Fruit fly (Drosophila melanogaster) whole organism, embryonic: Measurements from ENCODE around the gene Scox.

Experiments
- CG1024 ChIP-seq: fragments of 200-800 bp; sonication (Bioruptor generic); IDR thresholded peaks from 2 replicates; pipeline ENCODE4 v1.3.6; 2022; ENCODE audit warnings: missing biosample characterization, missing genetic modification characterization
- CG10267 ChIP-seq: fragments of 200-800 bp; sonication (Bioruptor generic); optimal IDR thresholded peaks from 2 replicates; lab custom pipeline; 2018; ENCODE audit warnings: missing biosample characterization, mild to moderate bottlenecking, missing genetic modification characterization, moderate library complexity
- CG11247 ChIP-seq: fragments of 200-800 bp; sonication (Bioruptor generic); IDR thresholded peaks from 2 replicates; pipeline ENCODE4 v1.3.6; 2022; ENCODE audit warnings: missing biosample characterization, missing genetic modification characterization
- CG11723 ChIP-seq: fragments of 200-800 bp; sonication (Bioruptor generic); optimal IDR thresholded peaks from 2 replicates; lab custom pipeline; 2017; ENCODE audit warnings: missing biosample characterization, mild to moderate bottlenecking, missing genetic modification characterization
- CG12299 ChIP-seq: fragments of 200-800 bp; sonication (Bioruptor generic); optimal IDR thresholded peaks from 2 replicates; lab custom pipeline; 2018; ENCODE audit warnings: missing biosample characterization, mild to moderate bottlenecking, missing genetic modification characterization
- CG12391 ChIP-seq: fragments of 200-800 bp; sonication (Bioruptor generic); optimal IDR thresholded peaks from 3 replicates; lab custom pipeline; 2018; ENCODE audit warnings: missing biosample characterization, mild to moderate bottlenecking, missing genetic modification characterization, moderate library complexity
- CG12744 ChIP-seq: fragments of 200-800 bp; sonication (Bioruptor generic); optimal IDR thresholded peaks from 2 replicates; lab custom pipeline; 2016; ENCODE audit warnings: missing biosample characterization, missing genetic modification characterization
- CG12769 ChIP-seq: fragments of 200-800 bp; sonication (Bioruptor generic); optimal IDR thresholded peaks from 2 replicates; lab custom pipeline; 2019; ENCODE audit warnings: missing biosample characterization, mild to moderate bottlenecking, missing genetic modification characterization, moderate library complexity
- CG13775 ChIP-seq: fragments of 200-800 bp; sonication (Bioruptor generic); optimal IDR thresholded peaks from 3 replicates; lab custom pipeline; 2017; ENCODE audit warnings: missing biosample characterization, mild to moderate bottlenecking, missing genetic modification characterization
- CG15514 ChIP-seq: fragments of 200-800 bp; sonication (Bioruptor generic); optimal IDR thresholded peaks from 3 replicates; lab custom pipeline; 2017; ENCODE audit warnings: missing biosample characterization, missing genetic modification characterization, mild to moderate bottlenecking, moderate library complexity, missing genetic modification reagents
- CG1647 ChIP-seq: fragments of 200-800 bp; sonication (Bioruptor generic); optimal IDR thresholded peaks from 3 replicates; lab custom pipeline; 2016; ENCODE audit warnings: missing biosample characterization, missing genetic modification characterization
- CG31441 ChIP-seq: fragments of 200-800 bp; sonication (Bioruptor generic); IDR thresholded peaks from 2 replicates; pipeline ENCODE4 v1.3.6; 2022; ENCODE audit warnings: missing biosample characterization, missing genetic modification characterization
- CG34224 ChIP-seq: fragments of 200-800 bp; sonication (Bioruptor generic); IDR thresholded peaks from 3 replicates; pipeline ENCODE4 v1.3.6; 2022; ENCODE audit warnings: missing biosample characterization, missing genetic modification characterization; ENCODE audit not compliant: partially characterized antibody
- CG4820 ChIP-seq: fragments of 200-800 bp; sonication (Bioruptor generic); optimal IDR thresholded peaks from 3 replicates; lab custom pipeline; 2016; ENCODE audit warnings: missing biosample characterization, missing genetic modification characterization
- CG9215 ChIP-seq: fragments of 200-800 bp; sonication (Bioruptor generic); IDR thresholded peaks from 2 replicates; pipeline ENCODE4 v1.3.6; 2022; ENCODE audit warnings: missing biosample characterization, missing genetic modification characterization
- CG9876 ChIP-seq: fragments of 200-800 bp; sonication (Bioruptor generic); optimal IDR thresholded peaks from 2 replicates; lab custom pipeline; 2016; ENCODE audit warnings: missing biosample characterization, missing genetic modification characterization
- CTCF ChIP-seq: fragments of 200-800 bp; sonication (Bioruptor generic); optimal IDR thresholded peaks from 2 replicates; lab custom pipeline; 2017; ENCODE audit warnings: missing biosample characterization, mild to moderate bottlenecking, missing genetic modification characterization, moderate library complexity
- D19A ChIP-seq: fragments of 200-800 bp; optimal IDR thresholded peaks from 3 replicates; lab custom pipeline; 2019; ENCODE audit warnings: missing biosample characterization, mild to moderate bottlenecking, missing genetic modification characterization, moderate library complexity
- Dad ChIP-seq: fragments of 200-800 bp; sonication (Bioruptor generic); optimal IDR thresholded peaks from 3 replicates; lab custom pipeline; 2016; ENCODE audit warnings: missing biosample characterization, missing genetic modification characterization
- Dp ChIP-seq: fragments of 200-800 bp; sonication (Bioruptor generic); optimal IDR thresholded peaks from 2 replicates; lab custom pipeline; 2018; ENCODE audit warnings: missing biosample characterization, mild to moderate bottlenecking, missing genetic modification characterization, moderate library complexity
- Kr ChIP-seq: fragments of 200-800 bp; sonication (Bioruptor generic); optimal IDR thresholded peaks from 2 replicates; lab custom pipeline; 2017; ENCODE audit warnings: missing biosample characterization, mild to moderate bottlenecking, missing genetic modification characterization
- MBD-R2 ChIP-seq: fragments of 200-800 bp; sonication (Bioruptor generic); IDR thresholded peaks from 2 replicates; pipeline ENCODE4 v1.3.6; 2022; ENCODE audit warnings: missing biosample characterization, missing genetic modification characterization
- Myb ChIP-seq: fragments of 200-800 bp; sonication (Bioruptor generic); optimal IDR thresholded peaks from 2 replicates; lab custom pipeline; 2016; ENCODE audit warnings: missing biosample characterization, missing genetic modification characterization
- Poxn ChIP-seq: fragments of 200-800 bp; sonication (Bioruptor generic); IDR thresholded peaks from 2 replicates; pipeline ENCODE4 v1.3.6; 2022; ENCODE audit warnings: missing biosample characterization, missing genetic modification characterization
- Stat92E ChIP-seq, 3 experiments: fragments of >200 bp in 2 of 3; fragments of 200-800 bp in 1 of 3; sonication (Bioruptor generic) in 1 of 3; optimal IDR thresholded peaks; 2 replicates each; lab custom pipeline; 2017 to 2019; ENCODE audit warnings: missing biosample characterization in 3 of 3, missing genetic modification characterization in 3 of 3, mild to moderate bottlenecking in 1 of 3, moderate library complexity in 1 of 3
- Xbp1 ChIP-seq: fragments of 200-800 bp; sonication (Bioruptor generic); optimal IDR thresholded peaks from 3 replicates; lab custom pipeline; 2016; ENCODE audit warnings: missing biosample characterization, mild to moderate bottlenecking, missing genetic modification characterization
- Xrp1 ChIP-seq: fragments of 200-800 bp; sonication (Bioruptor generic); IDR thresholded peaks from 2 replicates; pipeline ENCODE4 v1.3.6; 2022; ENCODE audit warnings: missing biosample characterization, missing genetic modification characterization
- ase ChIP-seq: fragments of 200-800 bp; sonication (Bioruptor generic); IDR thresholded peaks from 3 replicates; pipeline ENCODE4 v1.3.6; 2022; ENCODE audit warnings: missing biosample characterization, missing genetic modification characterization
- cad ChIP-seq: fragments of >200 bp; optimal IDR thresholded peaks from 2 replicates; lab custom pipeline; 2017; ENCODE audit warnings: missing biosample characterization, missing genetic modification characterization
- cas ChIP-seq: fragments of 200-800 bp; sonication (Bioruptor generic); IDR thresholded peaks from 2 replicates; pipeline ENCODE4 v1.3.6; 2022; ENCODE audit warnings: missing biosample characterization, missing genetic modification characterization
- caup ChIP-seq: fragments of 200-800 bp; sonication (Bioruptor generic); optimal IDR thresholded peaks from 3 replicates; lab custom pipeline; 2017; ENCODE audit warnings: missing biosample characterization, mild to moderate bottlenecking, missing genetic modification characterization, moderate library complexity; ENCODE audit not compliant: severe bottlenecking
- dati ChIP-seq: fragments of 200-800 bp; sonication (Bioruptor generic); IDR thresholded peaks from 2 replicates; pipeline ENCODE4 v1.3.6; 2022; ENCODE audit warnings: missing biosample characterization, missing genetic modification characterization
- dysf ChIP-seq: fragments of 200-800 bp; sonication (Bioruptor generic); IDR thresholded peaks from 3 replicates; pipeline ENCODE4 v1.3.6; 2022; ENCODE audit warnings: missing biosample characterization, missing genetic modification characterization
- gem ChIP-seq: fragments of 200-800 bp; sonication (Bioruptor generic); optimal IDR thresholded peaks from 2 replicates; lab custom pipeline; 2019; ENCODE audit warnings: missing biosample characterization, mild to moderate bottlenecking, missing genetic modification characterization, moderate library complexity
- insv ChIP-seq, 2 experiments: fragments of 200-800 bp; sonication (Bioruptor generic); optimal IDR thresholded peaks; 3 replicates each; lab custom pipeline; 2016 to 2018; ENCODE audit warnings: missing biosample characterization in 2 of 2, missing genetic modification characterization in 2 of 2
- jing ChIP-seq: fragments of 200-800 bp; sonication (Bioruptor generic); optimal IDR thresholded peaks from 2 replicates; lab custom pipeline; 2018; ENCODE audit warnings: missing biosample characterization, mild to moderate bottlenecking, missing genetic modification characterization
- mam ChIP-seq: fragments of 200-800 bp; sonication (Bioruptor generic); optimal IDR thresholded peaks from 3 replicates; lab custom pipeline; 2016; ENCODE audit warnings: missing biosample characterization, missing genetic modification characterization
- mld ChIP-seq: fragments of 200-800 bp; sonication (Bioruptor generic); IDR thresholded peaks from 3 replicates; pipeline ENCODE4 v1.3.6; 2022; ENCODE audit warnings: missing biosample characterization, missing genetic modification characterization; ENCODE audit not compliant: partially characterized antibody
- pfk ChIP-seq: fragments of 200-800 bp; sonication (Bioruptor generic); optimal IDR thresholded peaks from 2 replicates; lab custom pipeline; 2018; ENCODE audit warnings: missing biosample characterization, mild to moderate bottlenecking, missing genetic modification characterization, moderate library complexity
- phol ChIP-seq: fragments of 200-800 bp; sonication (Bioruptor generic); optimal IDR thresholded peaks from 3 replicates; lab custom pipeline; 2018; ENCODE audit warnings: missing biosample characterization, mild to moderate bottlenecking, missing genetic modification characterization, moderate library complexity
- sima ChIP-seq: fragments of 200-800 bp; sonication (Bioruptor generic); optimal IDR thresholded peaks from 2 replicates; lab custom pipeline; 2016; ENCODE audit warnings: missing biosample characterization, missing genetic modification characterization
- ttk ChIP-seq: fragments of 200-800 bp; sonication (Bioruptor generic); IDR thresholded peaks from 2 replicates; pipeline ENCODE4 v2.1.2; 2022; ENCODE audit warnings: missing biosample characterization, missing genetic modification characterization
- vnd ChIP-seq: fragments of 200-800 bp; sonication (Bioruptor generic); IDR thresholded peaks from 3 replicates; pipeline ENCODE4 v1.3.6; 2022; ENCODE audit warnings: missing biosample characterization, missing genetic modification characterization; ENCODE audit not compliant: partially characterized antibody

The Scox gene

dm6 chr2L:5004677-5005463 is 36.1 kb upstream of the Scox start (continued):
- peak; percentile 85 for TF ChIP-seq Poxn (GFP tag; lab: Robert Waterston, UW)
- no peak for TF ChIP-seq CG34224 (GFP tag; lab: Robert Waterston, UW)
- peak; percentile 80 for TF ChIP-seq jing (GFP tag; lab: Kevin White, UChicago)
- peak; percentile 87 for TF ChIP-seq sima
- peak; percentile 92 for TF ChIP-seq CG9876 (GFP tag; lab: Kevin White, UChicago)
- TF ChIP-seq CG31441 (GFP tag; lab: Robert Waterston, UW): peak; percentile 93
- peak; percentile 94 for TF ChIP-seq Dad
- peak; percentile 89 for TF ChIP-seq D19A
- TF ChIP-seq CG1024 (GFP tag; lab: Robert Waterston, UW): peak; percentile 87
- TF ChIP-seq Xrp1 (GFP tag; lab: Robert Waterston, UW): peak; percentile 97
- peak; percentile 95 for TF ChIP-seq CG12769 (tag; lab: Kevin White, UChicago)
- TF ChIP-seq ase (GFP tag; lab: Robert Waterston, UW): peak; percentile 94
- peak; percentile 92 for TF ChIP-seq CG1647
- peak; percentile 93 for TF ChIP-seq ttk (GFP tag; lab: Robert Waterston, UW)
- peak; percentile 96 for TF ChIP-seq Xbp1 (GFP tag; lab: Kevin White, UChicago)
- no peak for TF ChIP-seq Dp (GFP tag; lab: Kevin White, UChicago)
- TF ChIP-seq Myb (GFP tag; lab: Kevin White, UChicago): peak; percentile 83
- TF ChIP-seq Stat92E (GFP tag; optimal IDR thresholded peaks at IDR 0.05; lab: Kevin White, UChicago): no peak
- TF ChIP-seq CG12391 (tag; lab: Kevin White, UChicago): peak; percentile 93
- TF ChIP-seq Kr (GFP tag; lab: Kevin White, UChicago): no peak
- peak; percentile 85 for TF ChIP-seq CG10267
- no peak for TF ChIP-seq mld (GFP tag; lab: Robert Waterston, UW)
- TF ChIP-seq dati (GFP tag; lab: Robert Waterston, UW): peak; percentile 83
- TF ChIP-seq CG11723 (GFP tag; lab: Kevin White, UChicago): peak; percentile 87
- TF ChIP-seq phol: peak; percentile 90
- no peak for TF ChIP-seq cad (GFP tag; lab: Kevin White, UChicago)
- no peak for TF ChIP-seq vnd (GFP tag; lab: Robert Waterston, UW)
- TF ChIP-seq dysf: peak; percentile 97
- peak; percentile 9 to 58 for TF ChIP-seq insv (GFP tag; optimal IDR thresholded peaks at IDR 0.05; lab: Kevin White, UChicago)
- TF ChIP-seq caup (GFP tag; lab: Kevin White, UChicago): peak; percentile 97
- peak; percentile 95 for TF ChIP-seq CG9215 (GFP tag; lab: Robert Waterston, UW)
- peak; percentile 95 for TF ChIP-seq CG12299 (tag; lab: Kevin White, UChicago)
- TF ChIP-seq MBD-R2 (GFP tag; lab: Robert Waterston, UW): peak; percentile 89
- TF ChIP-seq CG12744: peak; percentile 95
- peak; percentile 33 for TF ChIP-seq CTCF (GFP tag; lab: Kevin White, UChicago)
- peak; percentile 98 for TF ChIP-seq mam (GFP tag; lab: Kevin White, UChicago)
- TF ChIP-seq CG4820 (GFP tag; lab: Kevin White, UChicago): peak; percentile 92
- TF ChIP-seq CG11247 (GFP tag; lab: Robert Waterston, UW): peak; percentile 96
- TF ChIP-seq cas (GFP tag; lab: Robert Waterston, UW): peak; percentile 95
- TF ChIP-seq gem (tag; lab: Kevin White, UChicago): peak; percentile 95
- TF ChIP-seq CG13775: peak; percentile 88
- TF ChIP-seq pfk (GFP tag; lab: Kevin White, UChicago): peak; percentile 50
- peak; percentile 92 for TF ChIP-seq CG15514
- TF ChIP-seq, all 482 proteins: peak for 424
